Fruit fly (Drosophila melanogaster): ENCODE data around the gene GstT4.

- TF ChIP-seq EcR (GFP tag; optimal IDR thresholded peaks at IDR 0.05), result no peak
- TF ChIP-seq CG15710 (tag; optimal IDR thresholded peaks at IDR 0.05), result no peak
These were observed 53.0 kb downstream of the GstT4 start, which contains the start of gene CG34324 for dm6 chrX:13457563-13457962.
